Fruit fly (Drosophila melanogaster) whole organism, embryonic: Measurements from ENCODE around the gene CG17177.

Experiments used
- CG14667 ChIP-seq: fragments of 200-800 bp; sonication (Bioruptor generic); IDR thresholded peaks from 2 replicates; pipeline ENCODE4 v1.3.6; 2022; ENCODE audit warnings: missing biosample characterization, missing genetic modification characterization
- CG15011 ChIP-seq: fragments of 200-800 bp; sonication (Bioruptor generic); optimal IDR thresholded peaks from 3 replicates; lab custom pipeline; 2018; ENCODE audit warnings: missing biosample characterization, mild to moderate bottlenecking, missing genetic modification characterization
- CG15073 ChIP-seq: fragments of 200-800 bp; sonication (Bioruptor generic); optimal IDR thresholded peaks from 2 replicates; lab custom pipeline; 2016; ENCODE audit warnings: missing biosample characterization, missing genetic modification characterization
- CG15601 ChIP-seq: fragments of 200-800 bp; sonication (Bioruptor generic); optimal IDR thresholded peaks from 3 replicates; lab custom pipeline; 2019; ENCODE audit warnings: missing biosample characterization, mild to moderate bottlenecking, missing genetic modification characterization, moderate library complexity
- CG1647 ChIP-seq: fragments of 200-800 bp; sonication (Bioruptor generic); optimal IDR thresholded peaks from 3 replicates; lab custom pipeline; 2016; ENCODE audit warnings: missing biosample characterization, missing genetic modification characterization
- CG17361 ChIP-seq: fragments of 200-800 bp; sonication (Bioruptor generic); IDR thresholded peaks from 3 replicates; pipeline ENCODE4 v1.3.6; 2022; ENCODE audit warnings: missing biosample characterization, missing genetic modification characterization
- CG2202 ChIP-seq: fragments of 200-800 bp; sonication (Bioruptor generic); optimal IDR thresholded peaks from 2 replicates; lab custom pipeline; 2018; ENCODE audit warnings: missing biosample characterization, mild to moderate bottlenecking, missing genetic modification characterization
- CG30020 ChIP-seq: fragments of 200-800 bp; optimal IDR thresholded peaks from 2 replicates; lab custom pipeline; 2019; ENCODE audit warnings: missing biosample characterization, mild to moderate bottlenecking, missing genetic modification characterization, moderate library complexity
- CG30403 ChIP-seq: fragments of 200-800 bp; sonication (Bioruptor generic); optimal IDR thresholded peaks from 3 replicates; lab custom pipeline; 2016; ENCODE audit warnings: missing biosample characterization, missing genetic modification characterization
- CG3407 ChIP-seq: fragments of 200-800 bp; sonication (Bioruptor generic); optimal IDR thresholded peaks from 2 replicates; lab custom pipeline; 2018; ENCODE audit warnings: missing biosample characterization, mild to moderate bottlenecking, missing genetic modification characterization
- CG34224 ChIP-seq: fragments of 200-800 bp; sonication (Bioruptor generic); IDR thresholded peaks from 3 replicates; pipeline ENCODE4 v1.3.6; 2022; ENCODE audit warnings: missing biosample characterization, missing genetic modification characterization; ENCODE audit not compliant: partially characterized antibody
- CG3847 ChIP-seq: fragments of 200-800 bp; sonication (Bioruptor generic); IDR thresholded peaks from 2 replicates; pipeline ENCODE4 v1.3.6; 2022; ENCODE audit warnings: missing biosample characterization, missing genetic modification characterization
- CG4328 ChIP-seq: fragments of 200-800 bp; sonication (Bioruptor generic); optimal IDR thresholded peaks from 3 replicates; lab custom pipeline; 2017; ENCODE audit warnings: missing biosample characterization, missing genetic modification reagents, missing genetic modification characterization
- CG8388 ChIP-seq: fragments of 200-800 bp; sonication (Bioruptor generic); optimal IDR thresholded peaks from 2 replicates; lab custom pipeline; 2019; ENCODE audit warnings: missing biosample characterization, mild to moderate bottlenecking, missing genetic modification characterization, moderate library complexity
- CG8478 ChIP-seq: fragments of >200 bp; optimal IDR thresholded peaks from 2 replicates; lab custom pipeline; 2018
- CG9932 ChIP-seq: fragments of 200-800 bp; sonication (Bioruptor generic); IDR thresholded peaks from 2 replicates; pipeline ENCODE4 v1.3.6; 2022; ENCODE audit warnings: missing biosample characterization, missing genetic modification characterization
- Camta ChIP-seq: fragments of 200-800 bp; sonication (Bioruptor generic); optimal IDR thresholded peaks from 2 replicates; lab custom pipeline; 2016; ENCODE audit warnings: missing biosample characterization, missing genetic modification characterization
- CkIIα-i1 ChIP-seq: fragments of 200-800 bp; sonication (Bioruptor generic); IDR thresholded peaks from 2 replicates; pipeline ENCODE4 v1.3.6; 2022; ENCODE audit warnings: missing biosample characterization, missing genetic modification characterization
- D19B ChIP-seq: fragments of 200-800 bp; sonication (Bioruptor generic); optimal IDR thresholded peaks from 2 replicates; lab custom pipeline; 2017; ENCODE audit warnings: missing biosample characterization, mild to moderate bottlenecking, missing genetic modification characterization
- Deaf1 ChIP-seq: fragments of 200-800 bp; optimal IDR thresholded peaks from 3 replicates; lab custom pipeline; 2019; ENCODE audit warnings: missing biosample characterization, mild to moderate bottlenecking, missing genetic modification characterization, moderate library complexity
- Dp ChIP-seq: fragments of 200-800 bp; sonication (Bioruptor generic); optimal IDR thresholded peaks from 2 replicates; lab custom pipeline; 2018; ENCODE audit warnings: missing biosample characterization, mild to moderate bottlenecking, missing genetic modification characterization, moderate library complexity
- Drgx ChIP-seq: fragments of 200-800 bp; sonication (Bioruptor generic); IDR thresholded peaks from 2 replicates; pipeline ENCODE4 v1.3.6; 2022; ENCODE audit warnings: missing biosample characterization, missing genetic modification characterization
- Hr51 ChIP-seq, 2 experiments: fragments of 200-800 bp; sonication (Bioruptor generic); optimal IDR thresholded peaks; 2 replicates in 1 of 2; 3 replicates in 1 of 2; lab custom pipeline; 2016 to 2018; ENCODE audit warnings: missing biosample characterization in 2 of 2, missing genetic modification characterization in 2 of 2, mild to moderate bottlenecking in 1 of 2, moderate library complexity in 1 of 2
- Hr78 ChIP-seq, 2 experiments: fragments of 200-800 bp in 1 of 2; fragments of >200 bp in 1 of 2; sonication (Bioruptor generic) in 1 of 2; optimal IDR thresholded peaks; 2 replicates each; lab custom pipeline; 2017 to 2019; ENCODE audit warnings: missing biosample characterization in 2 of 2, missing genetic modification characterization in 2 of 2, mild to moderate bottlenecking in 1 of 2, moderate library complexity in 1 of 2
- Lpt ChIP-seq: fragments of >200 bp; optimal IDR thresholded peaks from 2 replicates; lab custom pipeline; 2018; ENCODE audit warnings: missing biosample characterization, missing genetic modification characterization
- Med ChIP-seq: fragments of 200-800 bp; sonication (Bioruptor generic); peaks from one replicate; lab custom pipeline; 2016; ENCODE audit warnings: missing biosample characterization, missing genetic modification characterization, mild to moderate bottlenecking, inconsistent platforms, moderate library complexity
- Ravus ChIP-seq: fragments of 200-800 bp; sonication (Bioruptor generic); IDR thresholded peaks from 2 replicates; pipeline ENCODE4 v1.3.6; 2022; ENCODE audit warnings: missing biosample characterization, missing genetic modification characterization
- Sox102F ChIP-seq: fragments of 200-800 bp; sonication (Bioruptor generic); optimal IDR thresholded peaks from 2 replicates; lab custom pipeline; 2018; ENCODE audit warnings: missing biosample characterization, mild to moderate bottlenecking, missing genetic modification characterization, moderate library complexity
- Taf1 ChIP-seq: fragments of 200-800 bp; sonication (Bioruptor generic); IDR thresholded peaks from 2 replicates; pipeline ENCODE4 v1.3.6; 2022; ENCODE audit warnings: missing biosample characterization, missing genetic modification characterization
- abd-A ChIP-seq: fragments of 200-800 bp; sonication (Bioruptor generic); optimal IDR thresholded peaks from 3 replicates; lab custom pipeline; 2019; ENCODE audit warnings: missing biosample characterization, mild to moderate bottlenecking, missing genetic modification characterization, moderate library complexity
- amos ChIP-seq: fragments of 200-800 bp; sonication (Bioruptor generic); IDR thresholded peaks from 2 replicates; pipeline ENCODE4 v1.3.6; 2022; ENCODE audit warnings: missing biosample characterization, missing genetic modification characterization; ENCODE audit not compliant: partially characterized antibody
- ara ChIP-seq: fragments of 200-800 bp; sonication (Bioruptor generic); IDR thresholded peaks from 2 replicates; pipeline ENCODE4 v1.3.6; 2022; ENCODE audit warnings: missing biosample characterization, missing genetic modification characterization
- br ChIP-seq: fragments of >200 bp; optimal IDR thresholded peaks from 2 replicates; lab custom pipeline; 2017
- btn ChIP-seq: fragments of 200-800 bp; sonication (Bioruptor generic); optimal IDR thresholded peaks from 2 replicates; lab custom pipeline; 2016; ENCODE audit warnings: missing biosample characterization, missing genetic modification characterization
- ci ChIP-seq: fragments of 200-800 bp; sonication (Bioruptor generic); IDR thresholded peaks from 3 replicates; pipeline ENCODE4 v1.3.6; 2022; ENCODE audit warnings: missing biosample characterization, missing genetic modification characterization
- exex ChIP-seq: fragments of 200-800 bp; sonication (Bioruptor generic); optimal IDR thresholded peaks from 4 replicates; lab custom pipeline; 2018; ENCODE audit warnings: missing biosample characterization, mild to moderate bottlenecking, missing genetic modification characterization, moderate library complexity
- eyg ChIP-seq: fragments of 200-800 bp; sonication (Bioruptor generic); optimal IDR thresholded peaks from 3 replicates; lab custom pipeline; 2016; ENCODE audit warnings: missing biosample characterization, missing genetic modification characterization
- fd102C ChIP-seq: fragments of 200-800 bp; sonication (Bioruptor generic); optimal IDR thresholded peaks from 2 replicates; lab custom pipeline; 2018; ENCODE audit warnings: missing biosample characterization, mild to moderate bottlenecking, missing genetic modification characterization, moderate library complexity
- fru ChIP-seq: fragments of >200 bp; optimal IDR thresholded peaks from 2 replicates; lab custom pipeline; 2017
- gcm2 ChIP-seq: fragments of 200-800 bp; sonication (Bioruptor generic); optimal IDR thresholded peaks from 2 replicates; lab custom pipeline; 2016; ENCODE audit warnings: missing biosample characterization, missing genetic modification characterization
- gem ChIP-seq: fragments of 200-800 bp; sonication (Bioruptor generic); optimal IDR thresholded peaks from 2 replicates; lab custom pipeline; 2019; ENCODE audit warnings: missing biosample characterization, mild to moderate bottlenecking, missing genetic modification characterization, moderate library complexity
- gsb ChIP-seq: fragments of 200-800 bp; sonication (Bioruptor generic); IDR thresholded peaks from 2 replicates; pipeline ENCODE4 v1.3.6; 2022; ENCODE audit warnings: missing biosample characterization, missing genetic modification characterization
- ham ChIP-seq: fragments of 200-800 bp; sonication (Bioruptor generic); IDR thresholded peaks from 2 replicates; pipeline ENCODE4 v1.3.6; 2022; ENCODE audit warnings: missing biosample characterization, missing genetic modification characterization
- pzg ChIP-seq: fragments of 200-800 bp; sonication (Bioruptor generic); optimal IDR thresholded peaks from 3 replicates; lab custom pipeline; 2018; ENCODE audit warnings: missing biosample characterization, mild to moderate bottlenecking, missing genetic modification characterization, moderate library complexity
- sima ChIP-seq: fragments of 200-800 bp; sonication (Bioruptor generic); optimal IDR thresholded peaks from 2 replicates; lab custom pipeline; 2016; ENCODE audit warnings: missing biosample characterization, missing genetic modification characterization
- stc ChIP-seq: fragments of 200-800 bp; sonication (Bioruptor generic); IDR thresholded peaks from 2 replicates; pipeline ENCODE4 v1.3.6; 2022; ENCODE audit warnings: missing biosample characterization, missing genetic modification characterization
- sug ChIP-seq: fragments of 200-800 bp; optimal IDR thresholded peaks from 2 replicates; lab custom pipeline; 2019; ENCODE audit warnings: missing biosample characterization, mild to moderate bottlenecking, missing genetic modification characterization, moderate library complexity
- tin ChIP-seq: fragments of 200-800 bp; sonication (Bioruptor generic); optimal IDR thresholded peaks from 3 replicates; lab custom pipeline; 2016; ENCODE audit warnings: missing biosample characterization, missing genetic modification characterization
- toy ChIP-seq: fragments of 200-800 bp; sonication (Bioruptor generic); IDR thresholded peaks from 2 replicates; pipeline ENCODE4 v1.3.6; 2022; ENCODE audit warnings: missing biosample characterization, missing genetic modification characterization
- tx ChIP-seq: fragments of 200-800 bp; sonication (Bioruptor generic); optimal IDR thresholded peaks from 2 replicates; lab custom pipeline; 2016; ENCODE audit warnings: missing biosample characterization, missing genetic modification characterization
- vfl ChIP-seq: fragments of 200-800 bp; sonication (Bioruptor generic); optimal IDR thresholded peaks from 2 replicates; lab custom pipeline; 2016; ENCODE audit warnings: missing biosample characterization, missing genetic modification characterization

CG17177 gene

DNA sequence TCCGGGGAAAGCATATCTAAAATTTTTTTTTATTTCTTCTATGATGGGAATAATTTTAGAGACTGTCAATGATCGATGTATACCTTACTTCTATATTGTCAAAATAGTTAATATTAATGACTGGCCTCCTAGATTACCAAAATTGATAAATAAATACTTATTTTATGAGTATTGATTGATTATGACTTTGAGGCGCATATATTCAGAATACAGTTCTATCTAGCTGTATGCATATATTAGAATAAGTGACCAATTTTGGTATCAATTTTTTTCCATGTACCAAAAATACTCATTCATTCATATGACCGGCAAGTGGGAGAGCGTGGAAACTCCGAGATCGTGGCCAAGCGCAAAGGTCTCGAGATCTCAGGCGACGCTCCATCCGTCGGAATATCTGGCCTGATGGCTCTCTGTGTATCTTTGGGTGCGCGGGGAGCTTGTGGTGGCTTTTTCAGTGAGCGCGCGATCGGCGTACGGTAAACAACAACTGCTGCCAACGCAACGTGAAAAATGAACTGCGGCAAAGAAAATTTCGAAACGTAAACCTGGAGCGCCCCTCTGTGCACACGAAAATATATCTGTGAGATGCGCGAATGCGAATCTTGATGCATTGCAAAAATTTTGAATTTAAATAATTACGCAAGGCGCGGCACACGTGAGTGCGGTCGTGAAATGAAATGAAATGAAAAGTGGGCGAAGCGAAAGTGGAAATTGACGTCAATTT lies 28.9 kb downstream of the CG17177 start, which contains the start of the genes CG43121 and ome (continued):
- TF ChIP-seq vfl: no peak
- TF ChIP-seq CkIIα-i1: no peak
- no peak for TF ChIP-seq br (lab: Kevin White, UChicago)
- TF ChIP-seq CG15011 (GFP tag; lab: Kevin White, UChicago): no peak
- TF ChIP-seq ham (GFP tag; lab: Robert Waterston, UW): no peak
- TF ChIP-seq CG1647: no peak
- TF ChIP-seq CG3407 (GFP tag; lab: Kevin White, UChicago): peak; percentile 19
- no peak for TF ChIP-seq CG2202 (tag; lab: Kevin White, UChicago)
- no peak for TF ChIP-seq CG8478
- TF ChIP-seq CG15073 (GFP tag; lab: Kevin White, UChicago): no peak
- TF ChIP-seq amos (GFP tag; lab: Robert Waterston, UW): no peak
- peak; percentile 49 for TF ChIP-seq Deaf1 (tag; lab: Kevin White, UChicago)
- TF ChIP-seq CG9932 (GFP tag; lab: Robert Waterston, UW): peak; percentile 44; the same call in 1 of the 2 replicates
- peak; percentile 35 for TF ChIP-seq CG4328 (GFP tag; lab: Kevin White, UChicago)
- no peak for TF ChIP-seq CG14667 (GFP tag; lab: Robert Waterston, UW)
- TF ChIP-seq fru (lab: Kevin White, UChicago): no peak
- TF ChIP-seq stc: peak; percentile 43; the same call in 1 of the 2 replicates
- TF ChIP-seq exex (tag; lab: Kevin White, UChicago): no peak
- TF ChIP-seq toy (GFP tag; lab: Robert Waterston, UW): no peak
- TF ChIP-seq Hr51 (GFP tag; optimal IDR thresholded peaks at IDR 0.05; lab: Kevin White, UChicago): peak; percentile 20 to 48
- TF ChIP-seq ara (GFP tag; lab: Robert Waterston, UW): 0 out of 2 replicates have a peak, but pooled peaks have one; percentile 27
- TF ChIP-seq sima: no peak
- TF ChIP-seq tx (GFP tag; lab: Kevin White, UChicago): no peak
- TF ChIP-seq CG30020 (tag; lab: Kevin White, UChicago): no peak
- TF ChIP-seq gsb: no peak
- peak; percentile 26 for TF ChIP-seq CG30403 (GFP tag; lab: Kevin White, UChicago)
- TF ChIP-seq Sox102F (GFP tag; lab: Kevin White, UChicago): peak; percentile 2
- no peak for TF ChIP-seq gcm2 (GFP tag; lab: Kevin White, UChicago)
- TF ChIP-seq CG34224 (GFP tag; lab: Robert Waterston, UW): no peak
- no peak for TF ChIP-seq abd-A (tag; lab: Kevin White, UChicago)
- TF ChIP-seq Hr78 (GFP tag; optimal IDR thresholded peaks at IDR 0.05; lab: Kevin White, UChicago): peak in 1 of 2 experiments; percentile 36
- TF ChIP-seq btn (GFP tag; lab: Kevin White, UChicago): no peak
- TF ChIP-seq sug (tag; lab: Kevin White, UChicago): peak; percentile 8
- no peak for TF ChIP-seq Dp
- TF ChIP-seq CG3847 (GFP tag; lab: Robert Waterston, UW): no peak
- TF ChIP-seq gem (tag; lab: Kevin White, UChicago): peak; percentile 28
- TF ChIP-seq ci (GFP tag; lab: Robert Waterston, UW): peak; percentile 81
- TF ChIP-seq Drgx: peak; percentile 37; the same call in 1 of the 2 replicates
- no peak for TF ChIP-seq CG17361
- TF ChIP-seq tin: no peak
- TF ChIP-seq pzg (GFP tag; lab: Kevin White, UChicago): no peak
- TF ChIP-seq Camta (GFP tag; lab: Kevin White, UChicago): no peak
- TF ChIP-seq D19B: no peak
- TF ChIP-seq Taf1 (GFP tag; lab: Robert Waterston, UW): no peak
- no peak for TF ChIP-seq CG8388
- no peak for TF ChIP-seq fd102C (GFP tag; lab: Kevin White, UChicago)
- no peak for TF ChIP-seq Ravus (GFP tag; lab: Robert Waterston, UW)
- no peak for TF ChIP-seq eyg (GFP tag; lab: Kevin White, UChicago)
- no peak for TF ChIP-seq CG15601 (tag; lab: Kevin White, UChicago)
- TF ChIP-seq Lpt (GFP tag; lab: Kevin White, UChicago): no peak
- TF ChIP-seq Med (GFP tag; lab: Kevin White, UChicago): peak; percentile 85
